Worm (Caenorhabditis elegans) whole organism, early embryonic: ENCODE results near the gene cpi-1.

ENCODE experiments used
- aly-1 ChIP-seq: sonication (generic microtip); optimal IDR thresholded peaks from 2 replicates; lab custom pipeline; 2016; ENCODE audit warnings: missing genetic modification characterization, missing compliant biosample characterization
- ama-1 ChIP-seq: fragments of 150-350 bp; optimal IDR thresholded peaks from 2 replicates; lab custom pipeline; 2014
- ets-7 ChIP-seq: sonication (generic microtip); optimal IDR thresholded peaks from 2 replicates; lab custom pipeline; 2016; ENCODE audit warnings: missing genotype, missing genetic modification characterization, missing compliant biosample characterization
- hmg-4 ChIP-seq: fragments of 200-800 bp; sonication (Bioruptor generic); optimal IDR thresholded peaks from 2 replicates; lab custom pipeline; 2018; ENCODE audit warnings: mild to moderate bottlenecking, missing genetic modification characterization, missing compliant biosample characterization
- scrt-1 ChIP-seq: fragments of 200-800 bp; sonication (Bioruptor generic); IDR thresholded peaks from 2 replicates; pipeline ENCODE4 v1.3.6; 2022; ENCODE audit warnings: missing genetic modification characterization, missing compliant biosample characterization
- tbx-11 ChIP-seq: fragments of 200-800 bp; sonication (Bioruptor generic); IDR thresholded peaks from 2 replicates; pipeline ENCODE4 v1.3.6; 2022; ENCODE audit warnings: missing genetic modification characterization, missing compliant biosample characterization

- TF ChIP-seq tbx-11 (no peak), ama-1 (lab: Kevin White, UChicago) (no peak), scrt-1 (GFP tag; lab: Robert Waterston, UW) (no peak), hmg-4 (GFP tag; lab: Kevin White, UChicago) (no peak), aly-1 (no peak), ets-7 (no peak)
Observed at ce11 chrIV:6060912-6061311, 32.6 kb downstream of the cpi-1 start.
